Worm (Caenorhabditis elegans) whole organism, L2 larva: ENCODE measurements around the gene R05H5.3.

Experiments
- ceh-82 ChIP-seq: fragments of 150-350 bp; optimal IDR thresholded peaks from 2 replicates; lab custom pipeline; 2014; ENCODE audit warnings: missing biosample characterization, missing genetic modification characterization
- dmd-4 ChIP-seq: sonication (generic microtip); optimal IDR thresholded peaks from 2 replicates; lab custom pipeline; 2017; ENCODE audit warnings: missing biosample characterization, missing genetic modification characterization
- egl-27 ChIP-seq: sonication (generic microtip); optimal IDR thresholded peaks from 3 replicates; lab custom pipeline; 2017; ENCODE audit warnings: missing biosample characterization, missing genetic modification reagents, missing genetic modification characterization
- lin-13 ChIP-seq: fragments of 150-350 bp; optimal IDR thresholded peaks from 2 replicates; lab custom pipeline; 2014; ENCODE audit warnings: missing biosample characterization, missing genetic modification reagents, missing genetic modification characterization
- lin-39 ChIP-seq: fragments of 150-350 bp; optimal IDR thresholded peaks from 2 replicates; lab custom pipeline; 2014; ENCODE audit warnings: missing biosample characterization, missing genetic modification reagents, missing genetic modification characterization
- lsy-2 ChIP-seq, 2 experiments: fragments of 150-350 bp in 1 of 2; sonication (generic microtip) in 1 of 2; optimal IDR thresholded peaks; 2 replicates each; lab custom pipeline; 2014 to 2017; ENCODE audit warnings: missing biosample characterization in 2 of 2, missing genetic modification characterization in 2 of 2
- nhr-11 ChIP-seq: fragments of 150-350 bp; optimal IDR thresholded peaks from 2 replicates; lab custom pipeline; 2014; ENCODE audit warnings: missing biosample characterization, missing genetic modification characterization
- nhr-23 ChIP-seq: fragments of 150-350 bp; optimal IDR thresholded peaks from 2 replicates; lab custom pipeline; 2014; ENCODE audit warnings: missing biosample characterization, missing genetic modification reagents, missing genetic modification characterization
- nhr-237 ChIP-seq: fragments of 150-350 bp; optimal IDR thresholded peaks from 2 replicates; lab custom pipeline; 2014; ENCODE audit warnings: missing biosample characterization, missing genetic modification characterization
- sma-3 ChIP-seq: sonication (generic microtip); optimal IDR thresholded peaks from 2 replicates; lab custom pipeline; 2016; ENCODE audit warnings: missing genetic modification reagents, missing genetic modification characterization, missing compliant biosample characterization
- snpc-4 ChIP-seq: fragments of 150-350 bp; optimal IDR thresholded peaks from 2 replicates; lab custom pipeline; 2014; ENCODE audit warnings: missing biosample characterization, missing genetic modification characterization
- zag-1 ChIP-seq: fragments of 150-350 bp; optimal IDR thresholded peaks from 2 replicates; lab custom pipeline; 2014; ENCODE audit warnings: missing biosample characterization, missing genetic modification characterization
- ztf-4 ChIP-seq: fragments of 150-350 bp; optimal IDR thresholded peaks from 2 replicates; lab custom pipeline; 2014; ENCODE audit warnings: missing biosample characterization, missing genetic modification characterization

ce11 chrII:10187808-10188207 is 9.6 kb upstream of the R05H5.3 start, which contains the start of gene srd-2:
- TF ChIP-seq lin-13 (GFP tag; lab: Kevin White, UChicago): no peak
- TF ChIP-seq dmd-4: no peak
- TF ChIP-seq lsy-2 (tag; optimal IDR thresholded peaks at IDR 0.05; lab: Kevin White, UChicago): no peak
- no peak for TF ChIP-seq snpc-4 (tag; lab: Kevin White, UChicago)
- no peak for TF ChIP-seq nhr-237 (tag; lab: Kevin White, UChicago)
- no peak for TF ChIP-seq sma-3 (GFP tag; lab: Kevin White, UChicago)
- TF ChIP-seq zag-1 (tag; lab: Kevin White, UChicago): no peak
- TF ChIP-seq lin-39 (tag; lab: Kevin White, UChicago): no peak
- TF ChIP-seq nhr-11: no peak
- TF ChIP-seq ceh-82 (tag; lab: Kevin White, UChicago): no peak
- no peak for TF ChIP-seq ztf-4 (tag; lab: Kevin White, UChicago)
- no peak for TF ChIP-seq egl-27
- TF ChIP-seq nhr-23 (tag; lab: Kevin White, UChicago): no peak
